Fruit fly (Drosophila melanogaster) whole organism, wandering third instar larva: ENCODE results near the gene CG11927.
A peak's percentile ranks its signal among the peaks of the same experiment; 100 is the strongest.

ENCODE experiments used
- Abd-B ChIP-seq: fragments of >200 bp; optimal IDR thresholded peaks from 2 replicates; lab custom pipeline; 2017; ENCODE audit warnings: missing biosample characterization, missing genetic modification characterization
- CG32264 ChIP-seq: fragments of 200-800 bp; sonication (Bioruptor generic); optimal IDR thresholded peaks from 2 replicates; lab custom pipeline; 2016; ENCODE audit warnings: missing biosample characterization, missing genetic modification characterization
- CG9705 ChIP-seq: fragments of 200-800 bp; sonication (Bioruptor generic); optimal IDR thresholded peaks from 2 replicates; lab custom pipeline; 2018; ENCODE audit warnings: missing biosample characterization, mild to moderate bottlenecking, missing genetic modification characterization
- CrebA ChIP-seq: fragments of 200-800 bp; sonication (Bioruptor generic); optimal IDR thresholded peaks from 2 replicates; lab custom pipeline; 2016; ENCODE audit warnings: missing biosample characterization, mild to moderate bottlenecking, missing genetic modification characterization, borderline replicate concordance
- Dfd ChIP-seq: fragments of >200 bp; optimal IDR thresholded peaks from 2 replicates; lab custom pipeline; 2017; ENCODE audit warnings: missing biosample characterization, missing genetic modification characterization
- Dif ChIP-seq: fragments of 200-275, 200-300 bp; sonication (Bioruptor generic); optimal IDR thresholded peaks from 2 replicates; lab custom pipeline; 2018; ENCODE audit warnings: missing biosample characterization, missing genetic modification characterization; ENCODE audit not compliant: partially characterized antibody
- GATAd ChIP-seq: sonication (Bioruptor generic); optimal IDR thresholded peaks from 2 replicates; lab custom pipeline; 2016; ENCODE audit warnings: missing biosample characterization, missing genetic modification characterization
- HLH106 ChIP-seq: fragments of 200-800 bp; optimal IDR thresholded peaks from 3 replicates; lab custom pipeline; 2019; ENCODE audit warnings: missing biosample characterization, mild to moderate bottlenecking, missing genetic modification characterization, moderate library complexity
- Hnf4 ChIP-seq: fragments of 200-800 bp; sonication (Bioruptor generic); optimal IDR thresholded peaks from 2 replicates; lab custom pipeline; 2016; ENCODE audit warnings: missing biosample characterization, mild to moderate bottlenecking, missing genetic modification characterization
- Hr78 ChIP-seq: fragments of >200 bp; optimal IDR thresholded peaks from 2 replicates; lab custom pipeline; 2017; ENCODE audit warnings: missing biosample characterization, missing genetic modification characterization
- Hr83 ChIP-seq: fragments of 200-300 bp; sonication (Bioruptor generic); optimal IDR thresholded peaks from 2 replicates; lab custom pipeline; 2016; ENCODE audit warnings: missing biosample characterization, mild to moderate bottlenecking, missing genetic modification characterization, moderate library complexity; ENCODE audit not compliant: poor library complexity, severe bottlenecking
- Jra ChIP-seq: sonication (Bioruptor generic); optimal IDR thresholded peaks from 2 replicates; lab custom pipeline; 2016; ENCODE audit warnings: missing biosample characterization, missing genetic modification characterization
- Myc ChIP-seq: fragments of >200 bp; optimal IDR thresholded peaks from 2 replicates; lab custom pipeline; 2017
- N ChIP-seq: fragments of >200 bp; optimal IDR thresholded peaks from 2 replicates; lab custom pipeline; 2018; ENCODE audit warnings: missing biosample characterization, missing external identifiers, missing genetic modification characterization
- Rel ChIP-seq, 2 experiments: fragments of 200-800 bp; sonication (Bioruptor generic) in 1 of 2; optimal IDR thresholded peaks; 2 replicates in 1 of 2; 3 replicates in 1 of 2; lab custom pipeline; 2016 to 2019; ENCODE audit warnings: mild to moderate bottlenecking in 2 of 2, missing biosample characterization in 2 of 2, missing genetic modification characterization in 2 of 2, moderate library complexity in 1 of 2
- Sp1 ChIP-seq: fragments of 200-800 bp; sonication (Bioruptor generic); optimal IDR thresholded peaks from 3 replicates; lab custom pipeline; 2019; ENCODE audit warnings: missing biosample characterization, mild to moderate bottlenecking, missing genetic modification characterization, moderate library complexity
- Vsx2 ChIP-seq: fragments of 200-300, 225-300 bp; sonication (Bioruptor generic); optimal IDR thresholded peaks from 2 replicates; lab custom pipeline; 2018; ENCODE audit warnings: missing biosample characterization, missing genetic modification characterization; ENCODE audit not compliant: partially characterized antibody
- br ChIP-seq: fragments of 200-800 bp; sonication (Bioruptor generic); optimal IDR thresholded peaks from 2 replicates; lab custom pipeline; 2016; ENCODE audit warnings: missing biosample characterization, missing genetic modification characterization
- brk ChIP-seq: fragments of 200-800 bp; sonication (Bioruptor generic); optimal IDR thresholded peaks from 2 replicates; lab custom pipeline; 2016; ENCODE audit warnings: missing biosample characterization, mild to moderate bottlenecking, missing genetic modification characterization
- dl ChIP-seq, 2 experiments: fragments of 175-275, 200-275 bp in 1 of 2; fragments of 200-275 bp in 1 of 2; sonication (Bioruptor generic); optimal IDR thresholded peaks; lab custom pipeline; 2018; ENCODE audit warnings: mild to moderate bottlenecking in 2 of 2, missing biosample characterization in 2 of 2, missing genetic modification characterization in 2 of 2, moderate library complexity in 2 of 2; ENCODE audit not compliant: partially characterized antibody in 2 of 2, insufficient read depth in 1 of 2
- dsf ChIP-seq: sonication (Bioruptor generic); optimal IDR thresholded peaks from 2 replicates; lab custom pipeline; 2016; ENCODE audit warnings: missing biosample characterization, missing genetic modification characterization, borderline replicate concordance
- ey ChIP-seq: fragments of 200-800 bp; sonication (Bioruptor generic); optimal IDR thresholded peaks from 2 replicates; lab custom pipeline; 2016; ENCODE audit warnings: missing biosample characterization, missing genetic modification characterization
- foxo ChIP-seq, 2 experiments: fragments of 200-800 bp; sonication (Bioruptor generic); optimal IDR thresholded peaks; 2 replicates in 1 of 2; 3 replicates in 1 of 2; lab custom pipeline; 2016 to 2017; ENCODE audit warnings: missing biosample characterization in 2 of 2, missing genetic modification characterization in 2 of 2
- fru ChIP-seq: fragments of 200-800 bp; sonication (Bioruptor generic); optimal IDR thresholded peaks from 3 replicates; lab custom pipeline; 2016; ENCODE audit warnings: missing biosample characterization, mild to moderate bottlenecking, missing genetic modification characterization
- h ChIP-seq: fragments of 200-800 bp; sonication (Bioruptor generic); optimal IDR thresholded peaks from 3 replicates; lab custom pipeline; 2016; ENCODE audit warnings: missing biosample characterization, mild to moderate bottlenecking, missing genetic modification characterization
- jim ChIP-seq: fragments of 175-275, 200-325 bp; sonication (Bioruptor generic); optimal IDR thresholded peaks from 2 replicates; lab custom pipeline; 2016; ENCODE audit warnings: missing biosample characterization, mild to moderate bottlenecking, missing genetic modification characterization
- lola ChIP-seq: fragments of >200 bp; optimal IDR thresholded peaks from 2 replicates; lab custom pipeline; 2017; ENCODE audit warnings: missing biosample characterization, missing genetic modification characterization
- pan ChIP-seq: fragments of >200 bp; optimal IDR thresholded peaks from 2 replicates; lab custom pipeline; 2017
- psq ChIP-seq: fragments of 200-800 bp; sonication (Bioruptor generic); optimal IDR thresholded peaks from 3 replicates; lab custom pipeline; 2017; ENCODE audit warnings: missing biosample characterization, mild to moderate bottlenecking, missing genetic modification characterization, moderate library complexity
- sage ChIP-seq: fragments of 200-800 bp; sonication (Bioruptor generic); optimal IDR thresholded peaks from 2 replicates; lab custom pipeline; 2016; ENCODE audit warnings: missing biosample characterization, mild to moderate bottlenecking, missing genetic modification characterization
- sv ChIP-seq: fragments of 200-800 bp; sonication (Bioruptor generic); optimal IDR thresholded peaks from 3 replicates; lab custom pipeline; 2016; ENCODE audit warnings: missing biosample characterization, missing genetic modification characterization
- tai ChIP-seq: sonication (Bioruptor generic); optimal IDR thresholded peaks from 2 replicates; lab custom pipeline; 2016; ENCODE audit warnings: missing biosample characterization, missing genetic modification characterization
- usp ChIP-seq: fragments of >200 bp; optimal IDR thresholded peaks from 2 replicates; lab custom pipeline; 2017; ENCODE audit warnings: missing biosample characterization, missing genetic modification characterization
- woc ChIP-seq: sonication (Bioruptor generic); optimal IDR thresholded peaks from 2 replicates; lab custom pipeline; 2016; ENCODE audit warnings: missing biosample characterization, mild to moderate bottlenecking, missing genetic modification characterization

CG11927 gene

dm6 chr2L:4861503-4861902 is 13.9 kb downstream of the CG11927 start:
- TF ChIP-seq foxo (GFP tag; optimal IDR thresholded peaks at IDR 0.05; lab: Kevin White, UChicago) = peak in 1 of 2 experiments; percentile 10
- no peak for TF ChIP-seq pan (lab: Kevin White, UChicago)
- TF ChIP-seq Hr83 (GFP tag; lab: Kevin White, UChicago) = no peak
- no peak for TF ChIP-seq GATAd (GFP tag; lab: Kevin White, UChicago)
- no peak for TF ChIP-seq ey (GFP tag; lab: Kevin White, UChicago)
- no peak for TF ChIP-seq CG32264 (GFP tag; lab: Kevin White, UChicago)
- TF ChIP-seq Jra (GFP tag; lab: Kevin White, UChicago) = no peak
- no peak for TF ChIP-seq Myc (lab: Kevin White, UChicago)
- TF ChIP-seq Sp1 = no peak
- TF ChIP-seq usp (GFP tag; lab: Kevin White, UChicago) = no peak
- peak; percentile 18 for TF ChIP-seq HLH106 (tag; lab: Kevin White, UChicago)
- TF ChIP-seq br = no peak
- no peak for TF ChIP-seq CG9705 (GFP tag; lab: Kevin White, UChicago)
- no peak for TF ChIP-seq Abd-B
- TF ChIP-seq brk = no peak
- TF ChIP-seq dl (GFP tag; optimal IDR thresholded peaks at IDR 0.05; lab: Kevin White, UChicago; ENCODE audit: insufficient read depth in 1 of 2, partially characterized antibody in 2 of 2) = no peak
- no peak for TF ChIP-seq tai (GFP tag; lab: Kevin White, UChicago)
- TF ChIP-seq, all 38 proteins: peak for 2

dm6 chr2L:4865400-4865799 is 17.8 kb downstream of the CG11927 start:
- TF ChIP-seq Hr78 (no peak), Dfd (GFP tag; lab: Kevin White, UChicago) (peak; percentile 85), Jra (GFP tag; lab: Kevin White, UChicago) (no peak), Myc (lab: Kevin White, UChicago) (no peak)
- TF ChIP-seq, all 38 proteins: peak for 1

dm6 chr2L:4868383-4868782 is 20.8 kb downstream of the CG11927 start:
- TF ChIP-seq CG32264 (GFP tag; lab: Kevin White, UChicago) = no peak
- no peak for TF ChIP-seq GATAd (GFP tag; lab: Kevin White, UChicago)
- no peak for TF ChIP-seq woc (GFP tag; lab: Kevin White, UChicago)
- TF ChIP-seq tai (GFP tag; lab: Kevin White, UChicago) = no peak
- no peak for TF ChIP-seq CrebA (GFP tag; lab: Kevin White, UChicago)

dm6 chr2L:4882131-4883022 is 34.8 kb downstream of the CG11927 start:
- TF ChIP-seq lola (GFP tag; lab: Kevin White, UChicago) (no peak), psq (GFP tag; lab: Kevin White, UChicago) (peak; percentile 75), N (no peak), foxo (GFP tag; optimal IDR thresholded peaks at IDR 0.05; lab: Kevin White, UChicago) (no peak), Dfd (GFP tag; lab: Kevin White, UChicago) (peak; percentile 91), sage (GFP tag; lab: Kevin White, UChicago) (no peak), pan (lab: Kevin White, UChicago) (no peak), HLH106 (tag; lab: Kevin White, UChicago) (no peak), Rel (GFP tag; optimal IDR thresholded peaks at IDR 0.05; lab: Kevin White, UChicago) (no peak), Rel (tag; optimal IDR thresholded peaks at IDR 0.05; lab: Kevin White, UChicago) (peak; percentile 49), CrebA (GFP tag; lab: Kevin White, UChicago) (no peak), Hr83 (GFP tag; lab: Kevin White, UChicago) (no peak), Dif (no peak)

dm6 chr2L:4883023-4883392 is 35.4 kb downstream of the CG11927 start, which contains the start of the genes Cf2 and CG3008:
Gene Cf2, minus strand, starts transcription at chr2L:4883107.
Gene CG3008, plus strand, starts transcription at chr2L:4883298.
- TF ChIP-seq N (no peak), woc (GFP tag; lab: Kevin White, UChicago) (no peak), Myc (lab: Kevin White, UChicago) (no peak), foxo (GFP tag; optimal IDR thresholded peaks at IDR 0.05; lab: Kevin White, UChicago) (no peak), jim (GFP tag; lab: Kevin White, UChicago) (no peak), fru (GFP tag; lab: Kevin White, UChicago) (no peak), CG9705 (GFP tag; lab: Kevin White, UChicago) (no peak), HLH106 (tag; lab: Kevin White, UChicago) (no peak), pan (lab: Kevin White, UChicago) (no peak), lola (GFP tag; lab: Kevin White, UChicago) (no peak), usp (GFP tag; lab: Kevin White, UChicago) (no peak), tai (GFP tag; lab: Kevin White, UChicago) (peak; percentile 51), psq (GFP tag; lab: Kevin White, UChicago) (peak; percentile 69), Dif (no peak), dsf (GFP tag; lab: Kevin White, UChicago) (no peak), dl (GFP tag; optimal IDR thresholded peaks at IDR 0.05; lab: Kevin White, UChicago; ENCODE audit: insufficient read depth in 1 of 2, partially characterized antibody in 2 of 2) (no peak), Hnf4 (GFP tag; lab: Kevin White, UChicago) (peak; percentile 26), Abd-B (no peak), Hr83 (GFP tag; lab: Kevin White, UChicago) (no peak), CG32264 (GFP tag; lab: Kevin White, UChicago) (no peak), Dfd (GFP tag; lab: Kevin White, UChicago) (no peak), brk (peak; percentile 25), sv (GFP tag; lab: Kevin White, UChicago) (no peak), Jra (GFP tag; lab: Kevin White, UChicago) (peak; percentile 29), ey (GFP tag; lab: Kevin White, UChicago) (no peak), Vsx2 (no peak), sage (GFP tag; lab: Kevin White, UChicago) (peak; percentile 53), h (GFP tag; lab: Kevin White, UChicago) (peak; percentile 25)
